Worm (Caenorhabditis elegans) whole organism, mixed stage, embryonic: ENCODE data around the gene C54E10.7.

Experiments used
- M03D4.4 ChIP-seq: sonication (generic microtip); optimal IDR thresholded peaks from 2 replicates; lab custom pipeline; 2017; ENCODE audit warnings: mild to moderate bottlenecking, missing genetic modification characterization, missing compliant biosample characterization
- bed-3 ChIP-seq: fragments of 200-800 bp; sonication (Bioruptor generic); optimal IDR thresholded peaks from 3 replicates; lab custom pipeline; 2018; ENCODE audit warnings: mild to moderate bottlenecking, missing genetic modification characterization, moderate library complexity, missing compliant biosample characterization
- blmp-1 ChIP-seq: fragments of 150-350 bp; optimal IDR thresholded peaks from 2 replicates; lab custom pipeline; 2014; ENCODE audit warnings: missing biosample characterization, missing genetic modification characterization
- ceh-43 ChIP-seq: fragments of 200-800 bp; sonication (Bioruptor generic); optimal IDR thresholded peaks from 2 replicates; lab custom pipeline; 2018; ENCODE audit warnings: mild to moderate bottlenecking, missing genetic modification characterization, moderate library complexity, missing compliant biosample characterization
- ceh-83 ChIP-seq: fragments of 200-800 bp; sonication (Bioruptor generic); optimal IDR thresholded peaks from 2 replicates; lab custom pipeline; 2018; ENCODE audit warnings: mild to moderate bottlenecking, missing genetic modification characterization, missing compliant biosample characterization
- ces-1 ChIP-seq: fragments of 150-350 bp; optimal IDR thresholded peaks from 2 replicates; lab custom pipeline; 2014; ENCODE audit warnings: missing biosample characterization, missing genetic modification reagents, missing genetic modification characterization
- cnd-1 ChIP-seq: fragments of 200-800 bp; sonication (Bioruptor generic); optimal IDR thresholded peaks from 2 replicates; lab custom pipeline; 2018; ENCODE audit warnings: mild to moderate bottlenecking, missing genetic modification characterization, missing compliant biosample characterization
- drap-1 ChIP-seq: fragments of 200-800 bp; sonication (Bioruptor generic); optimal IDR thresholded peaks from 3 replicates; lab custom pipeline; 2018; ENCODE audit warnings: mild to moderate bottlenecking, missing genetic modification characterization, missing compliant biosample characterization
- elt-1 ChIP-seq: sonication (generic microtip); optimal IDR thresholded peaks from 2 replicates; lab custom pipeline; 2017; ENCODE audit warnings: missing genetic modification characterization, mild to moderate bottlenecking, missing compliant biosample characterization, antibody characterized with exemption, moderate library complexity, borderline replicate concordance; ENCODE audit not compliant: insufficient read depth
- ham-2 ChIP-seq: fragments of 200-800 bp; sonication (Bioruptor generic); optimal IDR thresholded peaks from 2 replicates; lab custom pipeline; 2018; ENCODE audit warnings: mild to moderate bottlenecking, missing genetic modification characterization, missing compliant biosample characterization
- hlh-1 ChIP-seq: fragments of 150-350 bp; optimal IDR thresholded peaks from 2 replicates; lab custom pipeline; 2014; ENCODE audit warnings: missing biosample characterization, missing genetic modification reagents, missing genetic modification characterization
- lin-13 ChIP-seq: fragments of 150-350 bp; optimal IDR thresholded peaks from 2 replicates; lab custom pipeline; 2014; ENCODE audit warnings: missing biosample characterization, missing genetic modification characterization
- lin-32 ChIP-seq: fragments of 200-800 bp; sonication (Bioruptor generic); optimal IDR thresholded peaks from 2 replicates; lab custom pipeline; 2018; ENCODE audit warnings: mild to moderate bottlenecking, missing genetic modification characterization, missing compliant biosample characterization
- lsy-2 ChIP-seq: fragments of 150-350 bp; optimal IDR thresholded peaks from 2 replicates; lab custom pipeline; 2014; ENCODE audit warnings: missing biosample characterization, missing genetic modification characterization
- mab-5 ChIP-seq: fragments of 150-350 bp; optimal IDR thresholded peaks from 2 replicates; lab custom pipeline; 2014; ENCODE audit warnings: missing biosample characterization, missing genetic modification characterization
- mep-1 ChIP-seq: fragments of 150-350 bp; optimal IDR thresholded peaks from 2 replicates; lab custom pipeline; 2017; ENCODE audit warnings: missing biosample characterization, missing genetic modification reagents, missing genetic modification characterization, inconsistent platforms
- mls-2 ChIP-seq: sonication (generic microtip); optimal IDR thresholded peaks from 2 replicates; lab custom pipeline; 2016; ENCODE audit warnings: mild to moderate bottlenecking, missing genetic modification characterization, moderate library complexity, missing compliant biosample characterization
- nhr-2 ChIP-seq: fragments of 150-350 bp; optimal IDR thresholded peaks from 2 replicates; lab custom pipeline; 2014; ENCODE audit warnings: missing biosample characterization, missing genetic modification characterization
- nhr-237 ChIP-seq: fragments of 150-350 bp; optimal IDR thresholded peaks from 2 replicates; lab custom pipeline; 2014; ENCODE audit warnings: missing biosample characterization, missing genetic modification characterization
- nhr-28 ChIP-seq: fragments of 150-350 bp; optimal IDR thresholded peaks from 2 replicates; lab custom pipeline; 2014; ENCODE audit warnings: missing biosample characterization, missing genetic modification characterization
- nhr-76 ChIP-seq: sonication (generic microtip); optimal IDR thresholded peaks from 2 replicates; lab custom pipeline; 2017; ENCODE audit warnings: missing biosample characterization, missing genetic modification characterization
- sem-2 ChIP-seq: fragments of 200-800 bp; sonication (Bioruptor generic); optimal IDR thresholded peaks from 2 replicates; lab custom pipeline; 2018; ENCODE audit warnings: mild to moderate bottlenecking, missing genetic modification characterization, missing compliant biosample characterization
- snpc-4 ChIP-seq: fragments of 150-350 bp; optimal IDR thresholded peaks from 2 replicates; lab custom pipeline; 2014; ENCODE audit warnings: missing biosample characterization, missing genetic modification characterization
- sptf-1 ChIP-seq: sonication (generic microtip); optimal IDR thresholded peaks from 2 replicates; lab custom pipeline; 2017; ENCODE audit warnings: mild to moderate bottlenecking, missing genetic modification characterization, moderate library complexity, missing compliant biosample characterization
- tbx-8 ChIP-seq: fragments of 200-800 bp; sonication (Bioruptor generic); optimal IDR thresholded peaks from 2 replicates; lab custom pipeline; 2018; ENCODE audit warnings: mild to moderate bottlenecking, missing genetic modification characterization, moderate library complexity, missing compliant biosample characterization
- unc-120 ChIP-seq: sonication (generic microtip); optimal IDR thresholded peaks from 2 replicates; lab custom pipeline; 2017; ENCODE audit warnings: missing genetic modification characterization, missing compliant biosample characterization; ENCODE audit not compliant: poor library complexity, severe bottlenecking
- unc-39 ChIP-seq: fragments of 150-350 bp; optimal IDR thresholded peaks from 2 replicates; lab custom pipeline; 2014; ENCODE audit warnings: missing biosample characterization, missing genetic modification characterization
- zip-8 ChIP-seq: fragments of 150-350 bp; optimal IDR thresholded peaks from 2 replicates; lab custom pipeline; 2014; ENCODE audit warnings: missing biosample characterization, missing genetic modification characterization
- ztf-11 ChIP-seq: fragments of 150-350 bp; optimal IDR thresholded peaks from 2 replicates; lab custom pipeline; 2014; ENCODE audit warnings: missing biosample characterization, missing genetic modification characterization

C54E10.7 gene

DNA sequence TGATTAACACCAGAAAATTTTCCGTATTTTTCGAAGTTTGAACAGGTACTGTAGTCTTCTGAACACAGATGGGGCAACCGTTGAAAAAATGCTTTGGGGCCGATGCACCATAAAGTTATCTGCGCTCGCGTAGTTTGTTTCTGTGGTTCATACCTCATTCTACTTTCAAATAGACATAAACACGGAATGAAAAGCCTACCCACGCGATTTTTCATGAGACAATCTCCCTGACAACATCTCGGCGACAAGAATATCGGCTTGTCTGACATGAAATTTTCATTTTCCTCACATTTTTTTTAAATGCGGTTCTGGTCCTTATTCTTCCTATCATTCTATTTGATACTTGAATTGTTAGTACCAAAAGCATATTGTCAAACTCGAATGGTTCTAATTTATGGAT is 38.7 kb upstream of the C54E10.7 start, which contains the start of gene clec-257:
TSS of gene clec-257 (plus strand) at position 301 of the 400 bp plus-strand sequence.
- TF ChIP-seq snpc-4 (tag; lab: Kevin White, UChicago): no peak
- TF ChIP-seq lsy-2 (tag; lab: Kevin White, UChicago): no peak
- TF ChIP-seq hlh-1: no peak
- no peak for TF ChIP-seq nhr-28 (tag; lab: Kevin White, UChicago)
- no peak for TF ChIP-seq nhr-76 (tag; lab: Kevin White, UChicago)
- TF ChIP-seq mep-1 (tag; lab: Kevin White, UChicago): no peak
- no peak for TF ChIP-seq cnd-1
- TF ChIP-seq tbx-8 (GFP tag; lab: Kevin White, UChicago): no peak
- no peak for TF ChIP-seq ham-2 (GFP tag; lab: Kevin White, UChicago)
- TF ChIP-seq unc-120 (tag; lab: Kevin White, UChicago): no peak
- TF ChIP-seq unc-39: no peak
- no peak for TF ChIP-seq zip-8 (tag; lab: Kevin White, UChicago)
- no peak for TF ChIP-seq ces-1
- TF ChIP-seq mab-5 (tag; lab: Kevin White, UChicago): no peak
- no peak for TF ChIP-seq ztf-11 (tag; lab: Kevin White, UChicago)
- no peak for TF ChIP-seq ceh-83 (GFP tag; lab: Kevin White, UChicago)
- TF ChIP-seq sem-2: no peak
- no peak for TF ChIP-seq mls-2 (tag; lab: Kevin White, UChicago)

DNA sequence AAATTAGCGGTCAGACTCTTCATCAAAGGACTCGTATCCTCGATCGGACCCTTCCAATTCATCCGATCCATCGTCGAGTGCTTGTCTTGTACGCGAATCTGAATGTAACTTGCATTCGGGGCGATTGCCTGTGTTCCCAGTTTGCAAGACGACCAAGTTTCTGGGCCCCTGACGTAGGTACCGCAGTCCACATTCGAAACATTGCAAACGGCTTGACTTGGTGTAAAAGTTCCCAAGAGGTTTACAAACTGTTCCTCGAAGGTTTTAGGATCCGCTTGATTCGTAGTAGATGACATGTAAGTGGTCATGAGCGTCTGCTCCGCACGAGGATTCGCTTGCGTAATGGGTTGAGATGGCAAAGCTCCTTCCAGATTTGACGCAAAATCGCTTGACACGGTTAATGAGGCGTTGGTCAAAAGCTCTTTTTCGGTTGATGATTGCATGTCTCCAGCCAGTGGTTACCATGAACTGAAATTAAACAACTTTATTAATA is 35.2 kb upstream of the C54E10.7 start, which contains the start of gene Y17D7B.4:
TSS of gene Y17D7B.4 (minus strand) at position 443 of the 493 bp plus-strand sequence.
- TF ChIP-seq sptf-1 (no peak), M03D4.4 (no peak), mep-1 (tag; lab: Kevin White, UChicago) (no peak), lin-32 (GFP tag; lab: Kevin White, UChicago) (no peak), zip-8 (tag; lab: Kevin White, UChicago) (no peak), ces-1 (no peak), cnd-1 (no peak), sem-2 (no peak), nhr-237 (tag; lab: Kevin White, UChicago) (no peak), mls-2 (tag; lab: Kevin White, UChicago) (no peak)

DNA sequence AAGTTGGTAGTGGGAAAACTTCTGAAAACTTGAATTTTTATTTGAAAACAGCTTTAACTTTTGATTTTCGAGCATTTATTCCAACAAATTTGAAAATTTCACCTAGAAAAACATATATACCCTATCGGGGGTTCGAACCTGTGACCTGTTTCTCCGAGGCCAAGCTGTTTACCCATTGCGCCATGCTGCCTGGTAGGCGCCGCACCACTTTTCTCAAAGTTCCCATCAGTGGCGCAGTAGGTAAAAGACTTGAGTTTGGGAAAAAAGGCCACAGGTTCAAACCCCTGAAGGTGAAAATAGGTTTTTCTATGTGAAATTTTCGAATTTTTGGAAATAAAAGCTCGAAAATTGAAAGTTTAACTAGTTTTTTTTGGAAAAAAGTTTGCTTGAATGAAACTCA is 30.9 kb upstream of the C54E10.7 start:
- TF ChIP-seq elt-1 (tag; lab: Kevin White, UChicago) (no peak), zip-8 (tag; lab: Kevin White, UChicago) (no peak), ceh-83 (GFP tag; lab: Kevin White, UChicago) (no peak), drap-1 (GFP tag; lab: Kevin White, UChicago) (no peak)
- TF ChIP-seq, all 35 proteins: peak for 0

DNA sequence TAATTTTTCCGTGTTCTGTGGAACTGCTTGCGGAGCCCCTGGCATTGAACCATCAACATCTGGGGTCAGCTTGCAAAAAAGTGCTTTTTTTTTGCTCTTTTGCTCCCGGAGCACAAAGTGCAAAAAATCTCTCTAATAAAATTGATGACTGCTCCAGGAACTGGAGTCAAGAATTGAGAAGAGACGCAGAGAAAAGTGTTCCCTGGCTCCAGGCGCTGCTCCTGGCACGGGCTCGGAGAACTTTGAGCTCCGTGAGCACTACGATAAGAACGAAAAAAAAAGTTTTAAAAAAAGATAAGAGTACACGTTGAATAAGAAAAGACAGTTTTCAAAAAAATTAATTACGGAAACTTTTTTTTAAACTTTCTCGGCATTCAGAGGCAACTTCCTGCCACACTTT is 28.7 kb upstream of the C54E10.7 start:
- TF ChIP-seq sem-2 (no peak), blmp-1 (tag; lab: Kevin White, UChicago) (no peak), tbx-8 (GFP tag; lab: Kevin White, UChicago) (no peak)
- TF ChIP-seq, all 35 proteins: peak for 0

DNA sequence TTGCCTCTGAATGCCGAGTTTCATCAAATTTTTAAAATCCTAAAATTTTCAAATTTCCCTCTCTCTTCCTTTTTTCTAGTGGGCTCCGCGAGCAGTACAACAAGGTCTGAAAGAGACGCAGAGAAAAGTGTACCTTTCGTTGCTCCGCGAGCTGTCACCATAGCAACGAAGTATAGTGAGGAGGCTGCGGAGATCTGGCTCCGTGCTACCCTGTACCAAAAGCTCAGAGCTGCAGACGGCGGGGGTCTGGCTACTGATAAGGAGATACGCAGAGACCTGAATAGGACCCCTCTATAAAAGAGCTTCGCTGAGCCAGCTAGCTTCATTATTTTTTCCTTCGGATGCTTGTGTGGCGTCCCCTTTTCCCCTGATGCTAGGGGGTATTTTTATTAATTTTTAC is 28.0 kb upstream of the C54E10.7 start, which contains the start of gene Y17D7B.10:
TSS of gene Y17D7B.10 (plus strand) at position 243 of the 400 bp plus-strand sequence.
- no peak for TF ChIP-seq zip-8 (tag; lab: Kevin White, UChicago)
- TF ChIP-seq nhr-76 (tag; lab: Kevin White, UChicago): no peak
- TF ChIP-seq ces-1: no peak
- no peak for TF ChIP-seq mls-2 (tag; lab: Kevin White, UChicago)
- TF ChIP-seq tbx-8 (GFP tag; lab: Kevin White, UChicago): no peak
- no peak for TF ChIP-seq nhr-2 (tag; lab: Kevin White, UChicago)
- TF ChIP-seq snpc-4 (tag; lab: Kevin White, UChicago): no peak
- TF ChIP-seq nhr-28 (tag; lab: Kevin White, UChicago): no peak
- no peak for TF ChIP-seq sptf-1
- no peak for TF ChIP-seq bed-3 (GFP tag; lab: Kevin White, UChicago)
- no peak for TF ChIP-seq ztf-11 (tag; lab: Kevin White, UChicago)
- no peak for TF ChIP-seq M03D4.4
- no peak for TF ChIP-seq lin-13 (tag; lab: Kevin White, UChicago)
- no peak for TF ChIP-seq drap-1 (GFP tag; lab: Kevin White, UChicago)
- TF ChIP-seq ceh-43 (GFP tag; lab: Kevin White, UChicago): no peak
- no peak for TF ChIP-seq nhr-237 (tag; lab: Kevin White, UChicago)
- TF ChIP-seq blmp-1 (tag; lab: Kevin White, UChicago): no peak
- no peak for TF ChIP-seq cnd-1
- TF ChIP-seq lin-32 (GFP tag; lab: Kevin White, UChicago): no peak
- TF ChIP-seq, all 35 proteins: peak for 0
